Fruit fly (Drosophila melanogaster) whole organism, adult: ENCODE data around the gene CG9919.

Experiments used
- CG11617 ChIP-seq: fragments of 200-800 bp; sonication (Bioruptor generic); optimal IDR thresholded peaks from 2 replicates; lab custom pipeline; 2017; ENCODE audit warnings: mild to moderate bottlenecking, missing biosample characterization, missing genetic modification reagents, missing genetic modification characterization
- CG12768 ChIP-seq: fragments of 200-800 bp; sonication (Bioruptor generic); optimal IDR thresholded peaks from 2 replicates; lab custom pipeline; 2017; ENCODE audit warnings: missing biosample characterization, missing genetic modification characterization, mild to moderate bottlenecking, moderate library complexity, missing genetic modification reagents
- CG14711 ChIP-seq: fragments of 200-800 bp; sonication (Bioruptor generic); optimal IDR thresholded peaks from 2 replicates; lab custom pipeline; 2018; ENCODE audit warnings: missing biosample characterization, mild to moderate bottlenecking, missing genetic modification characterization, moderate library complexity
- CG1620 ChIP-seq: fragments of 200-800 bp; sonication (Bioruptor generic); optimal IDR thresholded peaks from 2 replicates; lab custom pipeline; 2016; ENCODE audit warnings: missing biosample characterization, missing genetic modification characterization
- CG33017 ChIP-seq: fragments of 200-800 bp; sonication (Bioruptor generic); optimal IDR thresholded peaks from 2 replicates; lab custom pipeline; 2018; ENCODE audit warnings: missing biosample characterization, mild to moderate bottlenecking, missing genetic modification characterization, moderate library complexity
- CG5204 ChIP-seq: fragments of 200-800 bp; sonication (Bioruptor generic); optimal IDR thresholded peaks from 2 replicates; lab custom pipeline; 2016; ENCODE audit warnings: missing biosample characterization, missing genetic modification characterization
- CG7045 ChIP-seq: fragments of 200-800 bp; sonication (Bioruptor generic); optimal IDR thresholded peaks from 2 replicates; lab custom pipeline; 2017; ENCODE audit warnings: missing biosample characterization, mild to moderate bottlenecking, missing genetic modification characterization
- CG7101 ChIP-seq: fragments of 200-800 bp; sonication (Bioruptor generic); optimal IDR thresholded peaks from 2 replicates; lab custom pipeline; 2018; ENCODE audit warnings: missing biosample characterization, mild to moderate bottlenecking, missing genetic modification characterization, moderate library complexity
- Clk ChIP-seq: fragments of 200-800 bp; sonication (Bioruptor generic); optimal IDR thresholded peaks from 2 replicates; lab custom pipeline; 2017; ENCODE audit warnings: missing biosample characterization, missing genetic modification characterization
- Crg-1 ChIP-seq: fragments of 200-800 bp; sonication (Bioruptor generic); optimal IDR thresholded peaks from 2 replicates; lab custom pipeline; 2016; ENCODE audit warnings: missing biosample characterization, missing genetic modification characterization
- Hr96 ChIP-seq: fragments of 200-800 bp; sonication (Bioruptor generic); optimal IDR thresholded peaks from 2 replicates; lab custom pipeline; 2016; ENCODE audit warnings: missing biosample characterization, missing genetic modification characterization
- Mnt ChIP-seq: fragments of 200-800 bp; sonication (Bioruptor generic); optimal IDR thresholded peaks from 2 replicates; lab custom pipeline; 2016; ENCODE audit warnings: missing biosample characterization, mild to moderate bottlenecking, missing genetic modification characterization
- bab1 ChIP-seq: fragments of 200-800 bp; sonication (Bioruptor generic); optimal IDR thresholded peaks from 3 replicates; lab custom pipeline; 2019; ENCODE audit warnings: missing biosample characterization, mild to moderate bottlenecking, missing genetic modification characterization, moderate library complexity
- cic ChIP-seq: fragments of 200-800 bp; sonication (Bioruptor generic); optimal IDR thresholded peaks from 2 replicates; lab custom pipeline; 2017; ENCODE audit warnings: missing biosample characterization, mild to moderate bottlenecking, missing genetic modification characterization, moderate library complexity
- cnc ChIP-seq, 2 experiments: fragments of >200 bp; optimal IDR thresholded peaks; 2 replicates each; lab custom pipeline; 2017
- kay ChIP-seq: fragments of 200-800 bp; sonication (Bioruptor generic); peaks from one replicate; lab custom pipeline; 2016; ENCODE audit warnings: missing biosample characterization, missing genetic modification characterization, borderline replicate concordance
- ovo ChIP-seq: fragments of 200-800 bp; sonication (Bioruptor generic); optimal IDR thresholded peaks from 2 replicates; lab custom pipeline; 2016; ENCODE audit warnings: missing biosample characterization, missing genetic modification characterization
- pad ChIP-seq: fragments of 200-800 bp; sonication (Bioruptor generic); optimal IDR thresholded peaks from 3 replicates; lab custom pipeline; 2017; ENCODE audit warnings: missing biosample characterization, missing genetic modification characterization, mild to moderate bottlenecking, moderate library complexity, missing genetic modification reagents
- tj ChIP-seq: fragments of 200-800 bp; sonication (Bioruptor generic); optimal IDR thresholded peaks from 3 replicates; lab custom pipeline; 2017; ENCODE audit warnings: missing biosample characterization, mild to moderate bottlenecking, missing genetic modification characterization, moderate library complexity
- toe ChIP-seq: fragments of 200-800 bp; sonication (Bioruptor generic); optimal IDR thresholded peaks from 2 replicates; lab custom pipeline; 2016; ENCODE audit warnings: missing biosample characterization, missing genetic modification characterization

The CG9919 gene

DNA sequence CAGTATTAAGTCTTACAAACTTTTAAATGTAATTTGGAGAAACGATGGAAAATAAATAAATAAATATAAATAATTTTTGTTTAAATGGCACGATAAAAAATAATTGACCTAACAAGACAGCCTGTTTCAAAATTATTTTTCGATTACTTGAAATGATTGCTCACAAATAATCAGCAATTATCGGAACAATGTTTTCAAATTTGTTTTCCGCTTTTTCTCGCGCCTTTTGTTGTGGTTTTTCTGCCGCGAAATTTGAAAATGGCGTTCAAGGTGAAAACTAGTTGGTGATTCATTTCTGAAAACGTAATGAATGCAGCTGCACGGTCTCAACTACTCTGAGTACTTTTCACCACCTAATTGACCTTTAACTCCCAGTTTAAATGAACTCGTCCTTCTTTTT, 9.5 kb downstream of the CG9919 start:
- TF ChIP-seq CG33017 (tag; lab: Kevin White, UChicago) (no peak), bab1 (GFP tag; lab: Kevin White, UChicago) (peak; percentile 39), CG14711 (tag; lab: Kevin White, UChicago) (peak; percentile 1)

dm6 chrX:16320197-16320921, 10.2 kb downstream of the CG9919 start, which contains the start of gene Cyp1:
Cyp1 (minus strand) TSS chrX:16320370.
- TF ChIP-seq toe (GFP tag; lab: Kevin White, UChicago) (no peak), Hr96 (no peak), tj (GFP tag; lab: Kevin White, UChicago) (peak; percentile 75), CG11617 (GFP tag; lab: Kevin White, UChicago) (peak; percentile 21), CG33017 (tag; lab: Kevin White, UChicago) (peak; percentile 13), CG1620 (GFP tag; lab: Kevin White, UChicago) (peak; percentile 40), CG12768 (GFP tag; lab: Kevin White, UChicago) (peak; percentile 58), bab1 (GFP tag; lab: Kevin White, UChicago) (peak; percentile 50), cnc (optimal IDR thresholded peaks at IDR 0.05; lab: Kevin White, UChicago) (no peak), Crg-1 (peak; percentile 72), cic (GFP tag; lab: Kevin White, UChicago) (peak; percentile 17), kay (GFP tag; lab: Kevin White, UChicago) (no peak), CG7045 (GFP tag; lab: Kevin White, UChicago) (no peak), pad (peak; percentile 13), CG5204 (GFP tag; lab: Kevin White, UChicago) (no peak), CG14711 (tag; lab: Kevin White, UChicago) (peak; percentile 58), CG7101 (tag; lab: Kevin White, UChicago) (peak; percentile 66), Clk (GFP tag; lab: Kevin White, UChicago) (no peak), Mnt (peak; percentile 86), ovo (GFP tag; lab: Kevin White, UChicago) (peak; percentile 31)

DNA sequence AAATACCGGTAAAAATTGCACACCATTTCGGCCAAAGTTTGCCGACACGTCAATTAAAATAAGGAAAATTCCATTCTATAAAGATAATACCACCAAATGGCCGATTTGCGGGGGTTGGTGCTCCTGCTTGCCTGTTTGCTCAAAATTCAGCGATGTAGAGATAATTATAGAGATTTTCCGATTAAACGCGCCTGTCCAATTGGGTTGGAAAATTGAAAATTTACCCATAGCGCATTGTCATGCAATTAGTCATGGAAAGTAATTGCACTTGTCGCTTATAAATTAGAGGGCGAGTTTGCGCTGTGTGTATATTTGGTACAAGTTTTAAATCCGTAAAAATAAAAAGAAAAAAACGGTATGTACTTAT, 11.0 kb downstream of the CG9919 start:
- TF ChIP-seq Clk (GFP tag; lab: Kevin White, UChicago) (no peak), CG7101 (tag; lab: Kevin White, UChicago) (no peak), kay (GFP tag; lab: Kevin White, UChicago) (peak; percentile 86), cnc (optimal IDR thresholded peaks at IDR 0.05; lab: Kevin White, UChicago) (peak in 1 of 2 experiments; percentile 56)

- TF ChIP-seq kay (GFP tag; lab: Kevin White, UChicago): no peak
- no peak for TF ChIP-seq CG5204 (GFP tag; lab: Kevin White, UChicago)
- peak; percentile 94 for TF ChIP-seq Mnt
- peak; percentile 85 for TF ChIP-seq ovo (GFP tag; lab: Kevin White, UChicago)
- no peak for TF ChIP-seq CG12768 (GFP tag; lab: Kevin White, UChicago)
- TF ChIP-seq CG7045 (GFP tag; lab: Kevin White, UChicago): no peak
- no peak for TF ChIP-seq CG11617 (GFP tag; lab: Kevin White, UChicago)
- peak; percentile 28 for TF ChIP-seq CG7101 (tag; lab: Kevin White, UChicago)
- TF ChIP-seq Crg-1: peak; percentile 27
- TF ChIP-seq toe (GFP tag; lab: Kevin White, UChicago): no peak
- TF ChIP-seq CG33017 (tag; lab: Kevin White, UChicago): no peak
- no peak for TF ChIP-seq cnc (optimal IDR thresholded peaks at IDR 0.05; lab: Kevin White, UChicago)
- TF ChIP-seq cic (GFP tag; lab: Kevin White, UChicago): peak; percentile 78
- peak; percentile 37 for TF ChIP-seq pad
- TF ChIP-seq CG14711 (tag; lab: Kevin White, UChicago): no peak
- TF ChIP-seq Clk (GFP tag; lab: Kevin White, UChicago): no peak
- no peak for TF ChIP-seq Hr96
- peak; percentile 65 for TF ChIP-seq tj (GFP tag; lab: Kevin White, UChicago)
- no peak for TF ChIP-seq CG1620 (GFP tag; lab: Kevin White, UChicago)
- no peak for TF ChIP-seq bab1 (GFP tag; lab: Kevin White, UChicago)
These were observed 11.6 kb downstream of the CG9919 start for dm6 chrX:16318858-16319557.

- TF ChIP-seq bab1 (GFP tag; lab: Kevin White, UChicago) (peak; percentile 79), CG7101 (tag; lab: Kevin White, UChicago) (peak; percentile 1), kay (GFP tag; lab: Kevin White, UChicago) (peak; percentile 55), CG1620 (GFP tag; lab: Kevin White, UChicago) (no peak), Crg-1 (peak; percentile 4), pad (peak; percentile 5), CG14711 (tag; lab: Kevin White, UChicago) (peak; percentile 14), CG11617 (GFP tag; lab: Kevin White, UChicago) (peak; percentile 43), CG33017 (tag; lab: Kevin White, UChicago) (no peak), cnc (optimal IDR thresholded peaks at IDR 0.05; lab: Kevin White, UChicago) (no peak), tj (GFP tag; lab: Kevin White, UChicago) (peak; percentile 31)
These were observed 17.3 kb downstream of the CG9919 start, which contains the start of the genes CG9915 and SWIP for dm6 chrX:16313078-16313875. CG9915 (minus strand) TSS chrX:16313138. SWIP (plus strand) TSS chrX:16313709.
